Worm (Caenorhabditis elegans): ENCODE results near the gene ave-1.

- TF ChIP-seq cog-1 (tag; optimal IDR thresholded peaks at IDR 0.05) (no peak), T22C8.4 (GFP tag; IDR thresholded peaks at IDR 0.05) (no peak), klf-2 (GFP tag; conservative IDR thresholded peaks at IDR 0.05) (no peak), ztf-29 (GFP tag; IDR thresholded peaks at IDR 0.05) (no peak), ztf-23 (GFP tag; IDR thresholded peaks at IDR 0.05) (no peak), tab-1 (GFP tag; IDR thresholded peaks at IDR 0.05) (no peak), med-1 (GFP tag; optimal IDR thresholded peaks at IDR 0.05; ENCODE audit: insufficient read depth) (no peak), ref-1 (GFP tag; conservative IDR thresholded peaks at IDR 0.05) (no peak), flt-1 (GFP tag; IDR thresholded peaks at IDR 0.05) (no peak)
These were observed 545 bp downstream of the ave-1 start, which contains the start of gene Y82E9BR.19 for ce11 chrIII:1495230-1495629.

Measured in whole organism, midembryonic.